Fruit fly (Drosophila melanogaster) whole organism, prepupa: ENCODE data around the gene Schip1.

Experiments
- CG11762 ChIP-seq: fragments of 200-800 bp; sonication (Bioruptor generic); optimal IDR thresholded peaks from 3 replicates; lab custom pipeline; 2016; ENCODE audit warnings: missing biosample characterization, missing genetic modification characterization; ENCODE audit not compliant: insufficient read depth
- CG11902 ChIP-seq: fragments of 200-800 bp; sonication (Bioruptor generic); optimal IDR thresholded peaks from 3 replicates; lab custom pipeline; 2016; ENCODE audit warnings: missing biosample characterization, missing genetic modification characterization
- CG16779 ChIP-seq: fragments of 200-800 bp; sonication (Bioruptor generic); optimal IDR thresholded peaks from 3 replicates; lab custom pipeline; 2017; ENCODE audit warnings: missing biosample characterization, mild to moderate bottlenecking, missing genetic modification characterization
- CG3032 ChIP-seq: fragments of 200-800 bp; optimal IDR thresholded peaks from 2 replicates; lab custom pipeline; 2019; ENCODE audit warnings: missing biosample characterization, mild to moderate bottlenecking, missing genetic modification characterization, moderate library complexity
- CG6163 ChIP-seq: fragments of 200-800 bp; sonication (Bioruptor generic); IDR thresholded peaks from 3 replicates; pipeline ENCODE4 v1.3.6; 2022; ENCODE audit warnings: missing biosample characterization, missing genetic modification characterization
- CG6854 ChIP-seq: fragments of 200-800 bp; sonication (Bioruptor generic); optimal IDR thresholded peaks from 2 replicates; lab custom pipeline; 2017; ENCODE audit warnings: missing biosample characterization, mild to moderate bottlenecking, missing genetic modification characterization
- Eip93F ChIP-seq: fragments of 200-800 bp; sonication (Bioruptor generic); optimal IDR thresholded peaks from 2 replicates; lab custom pipeline; 2016; ENCODE audit warnings: missing biosample characterization, mild to moderate bottlenecking, missing genetic modification characterization
- Hr4 ChIP-seq: fragments of 200-800 bp; sonication (Bioruptor generic); optimal IDR thresholded peaks from 3 replicates; lab custom pipeline; 2016; ENCODE audit warnings: missing biosample characterization, missing genetic modification characterization
- fd85E ChIP-seq: fragments of 200-800 bp; sonication (Bioruptor generic); optimal IDR thresholded peaks from 3 replicates; lab custom pipeline; 2016; ENCODE audit warnings: missing biosample characterization, missing genetic modification characterization
- salr ChIP-seq, 2 experiments: fragments of 200-800 bp; sonication (Bioruptor generic); optimal IDR thresholded peaks; 3 replicates each; lab custom pipeline; 2016 to 2018; ENCODE audit warnings: missing biosample characterization in 2 of 2, missing genetic modification characterization in 2 of 2, mild to moderate bottlenecking in 1 of 2

DNA sequence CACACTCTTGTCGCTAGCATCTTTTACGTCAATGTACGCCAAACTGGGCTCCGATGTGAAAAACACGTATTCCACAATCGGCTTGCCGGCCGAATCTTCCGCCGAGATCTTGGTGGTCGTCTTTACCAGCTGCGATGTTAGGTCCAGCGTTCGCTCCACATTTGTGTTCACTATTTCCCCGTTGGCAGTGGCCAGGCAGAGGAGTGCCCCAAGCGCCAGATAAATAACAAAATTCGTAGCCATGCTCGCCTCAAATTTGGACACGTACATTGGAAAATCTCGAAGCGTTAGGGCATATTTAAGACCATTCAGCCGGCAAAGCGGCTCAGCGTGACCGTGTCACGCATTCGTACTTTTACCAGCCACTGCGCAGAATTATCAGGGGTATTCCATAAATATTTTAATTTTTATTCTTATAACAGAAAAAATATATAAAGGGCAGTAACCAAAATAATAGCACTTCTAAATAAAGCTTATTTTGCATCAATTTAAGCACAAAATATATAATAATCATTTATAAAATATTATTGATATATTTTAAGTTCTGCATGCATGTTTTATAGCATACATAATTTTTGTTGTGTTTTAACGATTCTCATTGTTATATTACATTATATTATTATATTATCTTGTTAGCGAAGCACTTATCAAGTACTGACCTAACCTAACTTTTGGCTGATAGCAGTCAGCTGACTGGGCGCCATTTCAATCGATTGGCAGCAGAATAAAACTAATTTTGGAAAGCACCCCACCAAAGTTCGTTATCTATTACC lies 44.7 kb upstream of the Schip1 start, which contains the start of the genes CG33303 and dpr19:
- TF ChIP-seq fd85E (GFP tag; lab: Kevin White, UChicago), result no peak
- no peak for TF ChIP-seq Eip93F (GFP tag; lab: Kevin White, UChicago)
- TF ChIP-seq CG6854, result peak; percentile 43
- no peak; the same call in 2 of the 3 replicates for TF ChIP-seq CG6163 (GFP tag; lab: Robert Waterston, UW)
- peak; percentile 65 for TF ChIP-seq CG3032 (tag; lab: Kevin White, UChicago)
- TF ChIP-seq CG11902, result no peak
- TF ChIP-seq CG16779 (tag; lab: Kevin White, UChicago), result no peak
- no peak for TF ChIP-seq Hr4
- TF ChIP-seq salr (GFP tag; optimal IDR thresholded peaks at IDR 0.05; lab: Kevin White, UChicago), result no peak
- no peak for TF ChIP-seq CG11762 (GFP tag; lab: Kevin White, UChicago)
